Fruit fly (Drosophila melanogaster) S2 (cell line): ENCODE measurements around the gene AlaRS.

Experiments used
- CG8478 ChIP-seq: fragments of >200 bp; optimal IDR thresholded peaks from 2 replicates; lab custom pipeline; 2018
- CTCF ChIP-seq, 2 experiments: fragments of >200 bp; optimal IDR thresholded peaks; 2 replicates each; lab custom pipeline; 2018

DNA sequence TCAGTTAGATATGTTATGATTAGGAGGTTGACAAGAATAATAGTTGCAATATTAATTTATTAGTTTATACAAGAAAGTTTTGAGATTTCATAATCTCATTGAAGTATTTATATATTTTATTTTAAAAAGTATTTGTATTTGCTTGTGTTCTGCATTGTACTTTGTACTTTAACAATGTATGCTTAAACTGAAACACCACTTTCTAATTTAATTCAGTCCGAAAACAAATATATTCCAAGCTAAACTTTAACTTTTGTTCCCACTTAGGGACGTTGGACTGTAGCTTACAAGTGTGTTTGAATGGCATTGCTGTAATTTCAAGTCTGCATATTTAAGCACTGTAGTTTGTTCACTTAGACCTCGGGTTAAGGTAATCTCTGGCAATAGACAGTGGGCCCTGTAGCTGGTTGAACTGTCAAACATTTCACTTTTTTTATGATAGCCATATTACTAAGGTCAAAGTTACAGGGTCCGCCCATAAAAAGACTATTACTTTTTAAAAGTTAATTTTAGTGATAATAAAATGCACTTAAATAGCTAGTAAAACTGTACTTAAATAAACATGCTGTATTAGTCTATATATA lies 10.1 kb downstream of the AlaRS start:
- no peak for TF ChIP-seq CG8478
- TF ChIP-seq CTCF (optimal IDR thresholded peaks at IDR 0.05; lab: Kevin White, UChicago): no peak
